Fruit fly (Drosophila melanogaster) whole organism, embryonic: ENCODE measurements around the gene Dph3.

Experiments used
- ATbp ChIP-seq: fragments of 200-800 bp; sonication (Bioruptor generic); optimal IDR thresholded peaks from 2 replicates; lab custom pipeline; 2017; ENCODE audit warnings: missing biosample characterization, mild to moderate bottlenecking, missing genetic modification characterization, missing genetic modification reagents
- Asciz ChIP-seq: fragments of 200-800 bp; sonication (Bioruptor generic); optimal IDR thresholded peaks from 2 replicates; lab custom pipeline; 2017; ENCODE audit warnings: missing biosample characterization, mild to moderate bottlenecking, missing genetic modification characterization, missing genetic modification reagents
- Bgb ChIP-seq: fragments of 200-800 bp; sonication (Bioruptor generic); IDR thresholded peaks from 2 replicates; pipeline ENCODE4 v1.3.6; 2022; ENCODE audit warnings: missing biosample characterization, missing genetic modification characterization; ENCODE audit not compliant: partially characterized antibody
- Blimp-1 ChIP-seq: fragments of 200-800 bp; sonication (Bioruptor generic); optimal IDR thresholded peaks from 3 replicates; lab custom pipeline; 2018; ENCODE audit warnings: missing biosample characterization, missing genetic modification characterization, mild to moderate bottlenecking, moderate library complexity, missing genetic modification reagents
- BtbVII ChIP-seq: fragments of 200-800 bp; sonication (Bioruptor generic); optimal IDR thresholded peaks from 3 replicates; lab custom pipeline; 2017; ENCODE audit warnings: missing biosample characterization, mild to moderate bottlenecking, missing genetic modification characterization
- CG10321 ChIP-seq: fragments of 200-800 bp; sonication (Bioruptor generic); IDR thresholded peaks from 2 replicates; pipeline ENCODE4 v1.3.6; 2022; ENCODE audit warnings: missing biosample characterization, missing genetic modification characterization
- CG10543 ChIP-seq: fragments of 200-800 bp; sonication (Bioruptor generic); optimal IDR thresholded peaks from 3 replicates; lab custom pipeline; 2017; ENCODE audit warnings: missing biosample characterization, mild to moderate bottlenecking, missing genetic modification characterization, moderate library complexity
- CG10979 ChIP-seq: fragments of 200-800 bp; sonication (Bioruptor generic); optimal IDR thresholded peaks from 2 replicates; lab custom pipeline; 2018; ENCODE audit warnings: missing biosample characterization, mild to moderate bottlenecking, missing genetic modification characterization, moderate library complexity
- CG12071 ChIP-seq: fragments of 200-800 bp; sonication (Bioruptor generic); optimal IDR thresholded peaks from 3 replicates; lab custom pipeline; 2018; ENCODE audit warnings: missing biosample characterization, mild to moderate bottlenecking, missing genetic modification characterization
- CG13287 ChIP-seq: fragments of 200-800 bp; sonication (Bioruptor generic); IDR thresholded peaks from 2 replicates; pipeline ENCODE4 v1.3.6; 2022; ENCODE audit warnings: missing biosample characterization, missing genetic modification characterization; ENCODE audit not compliant: partially characterized antibody
- CG13894 ChIP-seq: fragments of 200-800 bp; sonication (Bioruptor generic); optimal IDR thresholded peaks from 3 replicates; lab custom pipeline; 2018; ENCODE audit warnings: missing biosample characterization, mild to moderate bottlenecking, missing genetic modification characterization, moderate library complexity
- CG16779 ChIP-seq: fragments of 200-800 bp; sonication (Bioruptor generic); IDR thresholded peaks from 2 replicates; pipeline ENCODE4 v1.3.6; 2022; ENCODE audit warnings: missing biosample characterization, missing genetic modification characterization
- CG16815 ChIP-seq: fragments of 200-800 bp; sonication (Bioruptor generic); optimal IDR thresholded peaks from 3 replicates; lab custom pipeline; 2017; ENCODE audit warnings: missing biosample characterization, mild to moderate bottlenecking, missing genetic modification characterization
- CG18262 ChIP-seq: fragments of 200-800 bp; optimal IDR thresholded peaks from 3 replicates; lab custom pipeline; 2019; ENCODE audit warnings: missing biosample characterization, mild to moderate bottlenecking, missing genetic modification characterization, moderate library complexity
- CG2120 ChIP-seq: fragments of 200-800 bp; sonication (Bioruptor generic); optimal IDR thresholded peaks from 3 replicates; lab custom pipeline; 2016; ENCODE audit warnings: missing biosample characterization, missing genetic modification characterization
- CG32532 ChIP-seq: fragments of 200-800 bp; sonication (Bioruptor generic); IDR thresholded peaks from 2 replicates; pipeline ENCODE4 v1.3.6; 2022; ENCODE audit warnings: missing biosample characterization, missing genetic modification characterization
- CG3995 ChIP-seq: fragments of 200-800 bp; sonication (Bioruptor generic); optimal IDR thresholded peaks from 3 replicates; lab custom pipeline; 2016; ENCODE audit warnings: missing biosample characterization, missing genetic modification characterization
- CG43689 ChIP-seq: fragments of 200-800 bp; sonication (Bioruptor generic); IDR thresholded peaks from 2 replicates; pipeline ENCODE4 v1.3.6; 2022; ENCODE audit warnings: missing biosample characterization, missing genetic modification characterization
- CG5180 ChIP-seq: fragments of 200-800 bp; sonication (Bioruptor generic); optimal IDR thresholded peaks from 3 replicates; lab custom pipeline; 2017; ENCODE audit warnings: missing biosample characterization, missing genetic modification characterization, mild to moderate bottlenecking, moderate library complexity, missing genetic modification reagents
- CG5953 ChIP-seq: fragments of 200-800 bp; sonication (Bioruptor generic); IDR thresholded peaks from 2 replicates; pipeline ENCODE4 v1.3.6; 2022; ENCODE audit warnings: missing biosample characterization, missing genetic modification characterization
- CG7839 ChIP-seq: fragments of 200-800 bp; sonication (Bioruptor generic); optimal IDR thresholded peaks from 3 replicates; lab custom pipeline; 2018; ENCODE audit warnings: missing biosample characterization, mild to moderate bottlenecking, missing genetic modification characterization, moderate library complexity
- CoRest ChIP-seq: fragments of 200-800 bp; sonication (Bioruptor generic); optimal IDR thresholded peaks from 3 replicates; lab custom pipeline; 2018; ENCODE audit warnings: missing biosample characterization, mild to moderate bottlenecking, missing genetic modification characterization, moderate library complexity
- ERR ChIP-seq: fragments of 200-800 bp; sonication (Bioruptor generic); optimal IDR thresholded peaks from 2 replicates; lab custom pipeline; 2016; ENCODE audit warnings: missing biosample characterization, missing genetic modification characterization
- Eip74EF ChIP-seq, 2 experiments: fragments of 200-800 bp in 1 of 2; fragments of >200 bp in 1 of 2; sonication (Bioruptor generic) in 1 of 2; optimal IDR thresholded peaks; 2 replicates each; lab custom pipeline; 2017 to 2019; ENCODE audit warnings: missing biosample characterization in 2 of 2, missing genetic modification characterization in 2 of 2, mild to moderate bottlenecking in 1 of 2, moderate library complexity in 1 of 2
- Ets65A ChIP-seq: fragments of 200-800 bp; sonication (Bioruptor generic); peaks from one replicate; lab custom pipeline; 2016; ENCODE audit warnings: missing biosample characterization, missing genetic modification characterization
- HmgD ChIP-seq: fragments of 200-800 bp; sonication (Bioruptor generic); optimal IDR thresholded peaks from 3 replicates; lab custom pipeline; 2016; ENCODE audit warnings: missing biosample characterization, missing genetic modification characterization
- MBD-R2 ChIP-seq: fragments of 200-800 bp; sonication (Bioruptor generic); IDR thresholded peaks from 2 replicates; pipeline ENCODE4 v1.3.6; 2022; ENCODE audit warnings: missing biosample characterization, missing genetic modification characterization
- MTF-1 ChIP-seq: fragments of 200-800 bp; sonication (Bioruptor generic); optimal IDR thresholded peaks from 2 replicates; lab custom pipeline; 2018; ENCODE audit warnings: missing biosample characterization, mild to moderate bottlenecking, missing genetic modification characterization, borderline replicate concordance
- Oaz ChIP-seq: fragments of 200-800 bp; sonication (Bioruptor generic); IDR thresholded peaks from 2 replicates; pipeline ENCODE4 v1.3.6; 2022; ENCODE audit warnings: missing biosample characterization, missing genetic modification characterization
- Rfx ChIP-seq: fragments of 200-800 bp; sonication (Bioruptor generic); IDR thresholded peaks from 2 replicates; pipeline ENCODE4 v1.3.6; 2022; ENCODE audit warnings: missing biosample characterization, missing genetic modification characterization
- Sry-δ ChIP-seq: fragments of 200-800 bp; sonication (Bioruptor generic); optimal IDR thresholded peaks from 2 replicates; lab custom pipeline; 2016; ENCODE audit warnings: missing biosample characterization, missing genetic modification characterization
- Trl ChIP-seq, 3 experiments: fragments of >200 bp in 2 of 3; fragments of 200-800 bp in 1 of 3; sonication (Bioruptor generic) in 1 of 3; optimal IDR thresholded peaks; 2 replicates in 1 of 3; 3 replicates in 2 of 3; lab custom pipeline; 2016 to 2017; ENCODE audit warnings: missing biosample characterization in 1 of 3, missing genetic modification characterization in 1 of 3
- Xrp1 ChIP-seq: fragments of 200-800 bp; sonication (Bioruptor generic); IDR thresholded peaks from 2 replicates; pipeline ENCODE4 v1.3.6; 2022; ENCODE audit warnings: missing biosample characterization, missing genetic modification characterization
- cg ChIP-seq: fragments of 200-800 bp; sonication (Bioruptor generic); optimal IDR thresholded peaks from 3 replicates; lab custom pipeline; 2019; ENCODE audit warnings: missing biosample characterization, mild to moderate bottlenecking, missing genetic modification characterization, moderate library complexity
- chinmo ChIP-seq: fragments of 200-800 bp; sonication (Bioruptor generic); IDR thresholded peaks from 4 replicates; pipeline ENCODE4 v1.3.6; 2022; ENCODE audit warnings: missing biosample characterization, missing genetic modification characterization; ENCODE audit not compliant: partially characterized antibody
- dysf ChIP-seq: fragments of 200-800 bp; sonication (Bioruptor generic); IDR thresholded peaks from 3 replicates; pipeline ENCODE4 v1.3.6; 2022; ENCODE audit warnings: missing biosample characterization, missing genetic modification characterization
- en ChIP-seq: fragments of 200-800 bp; sonication (Bioruptor generic); optimal IDR thresholded peaks from 2 replicates; lab custom pipeline; 2016; ENCODE audit warnings: missing biosample characterization, missing genetic modification characterization
- exex ChIP-seq: fragments of 200-800 bp; sonication (Bioruptor generic); optimal IDR thresholded peaks from 4 replicates; lab custom pipeline; 2018; ENCODE audit warnings: missing biosample characterization, mild to moderate bottlenecking, missing genetic modification characterization, moderate library complexity
- gem ChIP-seq: fragments of 200-800 bp; sonication (Bioruptor generic); optimal IDR thresholded peaks from 2 replicates; lab custom pipeline; 2019; ENCODE audit warnings: missing biosample characterization, mild to moderate bottlenecking, missing genetic modification characterization, moderate library complexity
- gro ChIP-seq: fragments of 200-800 bp; sonication (Bioruptor generic); optimal IDR thresholded peaks from 2 replicates; lab custom pipeline; 2016; ENCODE audit warnings: missing biosample characterization, missing genetic modification characterization
- mam ChIP-seq: fragments of 200-800 bp; sonication (Bioruptor generic); optimal IDR thresholded peaks from 3 replicates; lab custom pipeline; 2016; ENCODE audit warnings: missing biosample characterization, missing genetic modification characterization
- odd ChIP-seq: fragments of 200-800 bp; sonication (Bioruptor generic); optimal IDR thresholded peaks from 2 replicates; lab custom pipeline; 2017; ENCODE audit warnings: missing biosample characterization, mild to moderate bottlenecking, missing genetic modification characterization
- rib ChIP-seq: fragments of 200-800 bp; sonication (Bioruptor generic); IDR thresholded peaks from 2 replicates; pipeline ENCODE4 v1.3.6; 2022; ENCODE audit warnings: missing biosample characterization, missing genetic modification characterization
- run ChIP-seq: fragments of 200-800 bp; sonication (Bioruptor generic); optimal IDR thresholded peaks from 3 replicates; lab custom pipeline; 2018; ENCODE audit warnings: missing biosample characterization, mild to moderate bottlenecking, missing genetic modification characterization
- sd ChIP-seq: fragments of 200-800 bp; sonication (Bioruptor generic); optimal IDR thresholded peaks from 3 replicates; lab custom pipeline; 2018; ENCODE audit warnings: missing biosample characterization, mild to moderate bottlenecking, missing genetic modification characterization, moderate library complexity
- sens ChIP-seq: fragments of 200-800 bp; sonication (Bioruptor generic); peaks from one replicate; lab custom pipeline; 2016; ENCODE audit warnings: missing biosample characterization, missing genetic modification characterization
- slbo ChIP-seq: fragments of 200-800 bp; sonication (Bioruptor generic); IDR thresholded peaks from 2 replicates; pipeline ENCODE4 v1.3.6; 2022; ENCODE audit warnings: missing biosample characterization, missing genetic modification characterization
- sob ChIP-seq: fragments of 200-800 bp; sonication (Bioruptor generic); IDR thresholded peaks from 2 replicates; pipeline ENCODE4 v1.3.6; 2022; ENCODE audit warnings: missing biosample characterization, missing genetic modification characterization
- stc ChIP-seq: fragments of 200-800 bp; sonication (Bioruptor generic); IDR thresholded peaks from 2 replicates; pipeline ENCODE4 v1.3.6; 2022; ENCODE audit warnings: missing biosample characterization, missing genetic modification characterization
- ttk ChIP-seq: fragments of 200-800 bp; sonication (Bioruptor generic); IDR thresholded peaks from 2 replicates; pipeline ENCODE4 v2.1.2; 2022; ENCODE audit warnings: missing biosample characterization, missing genetic modification characterization

Gene Dph3

DNA sequence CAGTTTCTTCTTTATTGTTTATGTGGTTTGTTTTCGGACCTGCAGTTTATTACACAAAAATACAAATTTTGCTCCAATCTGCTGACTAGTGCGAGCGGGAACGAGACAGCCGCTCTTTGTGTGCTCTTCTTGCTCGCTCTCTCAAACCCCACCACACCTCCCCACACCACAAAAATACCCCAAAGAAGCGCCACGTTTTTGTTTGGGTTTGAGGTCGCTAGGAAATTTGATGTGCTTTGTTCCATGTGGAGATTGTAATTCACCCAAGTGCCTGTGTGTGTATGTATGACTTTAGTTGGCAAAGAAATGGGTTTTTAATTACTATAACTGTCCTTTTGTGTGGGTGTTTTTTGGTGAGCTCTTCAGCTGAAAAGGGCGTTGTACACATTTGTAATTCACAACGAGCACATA is 33.6 kb upstream of the Dph3 start:
- TF ChIP-seq HmgD (GFP tag; lab: Kevin White, UChicago), result peak; percentile 3
- no peak for TF ChIP-seq gem (tag; lab: Kevin White, UChicago)
- TF ChIP-seq Eip74EF (GFP tag; optimal IDR thresholded peaks at IDR 0.05; lab: Kevin White, UChicago), result peak in 1 of 2 experiments; percentile 3
- TF ChIP-seq MBD-R2, result peak; percentile 21; the same call in 1 of the 2 replicates
- TF ChIP-seq CG16815, result no peak
- no peak for TF ChIP-seq Sry-δ (GFP tag; lab: Kevin White, UChicago)
- TF ChIP-seq CG10979, result no peak
- TF ChIP-seq CG3995, result no peak
- TF ChIP-seq dysf (GFP tag; lab: Robert Waterston, UW), result no peak
- TF ChIP-seq cg (GFP tag; lab: Kevin White, UChicago), result peak; percentile 25
- no peak for TF ChIP-seq stc
- TF ChIP-seq CG13894 (tag; lab: Kevin White, UChicago), result peak; percentile 43
- TF ChIP-seq MTF-1 (GFP tag; lab: Kevin White, UChicago), result peak; percentile 4
- TF ChIP-seq en (GFP tag; lab: Kevin White, UChicago), result no peak
- peak; percentile 51; the same call in 1 of the 2 replicates for TF ChIP-seq sob (GFP tag; lab: Robert Waterston, UW)
- peak; percentile 46; the same call in 1 of the 2 replicates for TF ChIP-seq Xrp1
- peak; percentile 52; the same call in 1 of the 2 replicates for TF ChIP-seq rib
- TF ChIP-seq CG2120 (GFP tag; lab: Kevin White, UChicago), result peak; percentile 3
- peak; percentile 44; the same call in 1 of the 2 replicates for TF ChIP-seq Rfx (GFP tag; lab: Robert Waterston, UW)
- peak; percentile 49 for TF ChIP-seq Bgb (GFP tag; lab: Robert Waterston, UW)
- TF ChIP-seq CG13287 (GFP tag; lab: Robert Waterston, UW), result 0 out of 2 replicates have a peak, but pooled peaks have one; percentile 11
- TF ChIP-seq CG5180 (GFP tag; lab: Kevin White, UChicago), result peak; percentile 97
- no peak for TF ChIP-seq ATbp (GFP tag; lab: Kevin White, UChicago)
- TF ChIP-seq Ets65A, result peak; percentile 57
- TF ChIP-seq CG32532 (GFP tag; lab: Robert Waterston, UW), result peak; percentile 54
- peak; percentile 19 for TF ChIP-seq BtbVII (GFP tag; lab: Kevin White, UChicago)
- TF ChIP-seq sd (tag; lab: Kevin White, UChicago), result peak; percentile 86
- TF ChIP-seq Trl (optimal IDR thresholded peaks at IDR 0.05; lab: Kevin White, UChicago), result peak; percentile 48 to 70
- TF ChIP-seq Trl (GFP tag; optimal IDR thresholded peaks at IDR 0.05; lab: Kevin White, UChicago), result no peak
- no peak for TF ChIP-seq ERR (GFP tag; lab: Kevin White, UChicago)
- peak; percentile 87; the same call in 1 of the 4 replicates for TF ChIP-seq chinmo (GFP tag; lab: Robert Waterston, UW)
- TF ChIP-seq gro (GFP tag; lab: Kevin White, UChicago), result peak; percentile 18
- TF ChIP-seq CG12071 (GFP tag; lab: Kevin White, UChicago), result peak; percentile 50
- TF ChIP-seq CG43689 (GFP tag; lab: Robert Waterston, UW), result no peak
- TF ChIP-seq Blimp-1 (GFP tag; lab: Kevin White, UChicago), result peak; percentile 15
- TF ChIP-seq run (tag; lab: Kevin White, UChicago), result peak; percentile 53
- no peak for TF ChIP-seq exex (tag; lab: Kevin White, UChicago)
- TF ChIP-seq Oaz (GFP tag; lab: Robert Waterston, UW), result no peak
- peak; percentile 56 for TF ChIP-seq sens (GFP tag; lab: Kevin White, UChicago)
- 0 out of 2 replicates have a peak, but pooled peaks have one; percentile 14 for TF ChIP-seq CG16779 (GFP tag; lab: Robert Waterston, UW)
- no peak for TF ChIP-seq odd
- peak; percentile 34 for TF ChIP-seq CG7839 (tag; lab: Kevin White, UChicago)
- peak; percentile 39 for TF ChIP-seq slbo (GFP tag; lab: Robert Waterston, UW)
- peak; percentile 54 for TF ChIP-seq CG10543 (GFP tag; lab: Kevin White, UChicago)
- no peak for TF ChIP-seq CG5953 (GFP tag; lab: Robert Waterston, UW)
- peak; percentile 92 for TF ChIP-seq CG18262 (tag; lab: Kevin White, UChicago)
- TF ChIP-seq Asciz, result peak; percentile 15
- TF ChIP-seq mam, result no peak
- peak; percentile 52 for TF ChIP-seq ttk
- peak; percentile 84 for TF ChIP-seq CG10321 (GFP tag; lab: Robert Waterston, UW)
- no peak for TF ChIP-seq CoRest
